Worm (Caenorhabditis elegans) whole organism, young adult: ENCODE data around the gene gro-1.

Source experiments
- B0019.2 ChIP-seq: fragments of 200-800 bp; sonication (Bioruptor generic); conservative IDR thresholded peaks from 2 replicates; pipeline ENCODE4 v1.3.6; 2022; ENCODE audit warnings: missing genetic modification reagents, missing genetic modification characterization, missing compliant biosample characterization
- B0261.1 ChIP-seq: sonication (generic microtip); optimal IDR thresholded peaks from 2 replicates; lab custom pipeline; 2016; ENCODE audit warnings: mild to moderate bottlenecking, missing genetic modification characterization, moderate library complexity, missing compliant biosample characterization
- cebp-2 ChIP-seq: fragments of 200-800 bp; sonication (Bioruptor generic); IDR thresholded peaks from 2 replicates; pipeline ENCODE4 v1.3.6; 2022; ENCODE audit warnings: missing genetic modification characterization, missing compliant biosample characterization
- gei-17 ChIP-seq: fragments of 200-800 bp; sonication (Bioruptor generic); optimal IDR thresholded peaks from 2 replicates; lab custom pipeline; 2018; ENCODE audit warnings: mild to moderate bottlenecking, missing genetic modification characterization, missing compliant biosample characterization
- hsf-1 ChIP-seq: fragments of 200-800 bp; sonication (Bioruptor generic); IDR thresholded peaks from 2 replicates; pipeline ENCODE4 v1.3.6; 2022; ENCODE audit warnings: missing genetic modification reagents, missing genetic modification characterization, missing compliant biosample characterization
- let-526 ChIP-seq: fragments of 200-800 bp; sonication (Bioruptor generic); IDR thresholded peaks from 2 replicates; pipeline ENCODE4 v1.3.6; 2022; ENCODE audit warnings: missing genetic modification reagents, missing genetic modification characterization, missing compliant biosample characterization
- lin-35 ChIP-seq, 3 experiments: fragments of 150-350 bp in 2 of 3; sonication (generic microtip) in 1 of 3; optimal IDR thresholded peaks; 2 replicates each; lab custom pipeline; 2014 to 2018; ENCODE audit warnings: missing biosample characterization in 3 of 3, missing genetic modification characterization in 3 of 3, missing genetic modification reagents in 3 of 3
- lsl-1 ChIP-seq: fragments of 200-800 bp; sonication (Bioruptor generic); optimal IDR thresholded peaks from 2 replicates; lab custom pipeline; 2018; ENCODE audit warnings: mild to moderate bottlenecking, missing genetic modification characterization, moderate library complexity, missing compliant biosample characterization
- lsy-27 ChIP-seq: sonication (generic microtip); optimal IDR thresholded peaks from 2 replicates; lab custom pipeline; 2017; ENCODE audit warnings: missing genetic modification characterization, mild to moderate bottlenecking, missing compliant biosample characterization, antibody characterized with exemption, missing genotype, borderline replicate concordance; ENCODE audit not compliant: insufficient read depth
- madf-6 ChIP-seq: fragments of 200-800 bp; sonication (Bioruptor generic); IDR thresholded peaks from 2 replicates; pipeline ENCODE4 v1.3.6; 2022; ENCODE audit warnings: missing genetic modification reagents, missing genetic modification characterization, missing compliant biosample characterization
- pha-4 ChIP-seq: fragments of 150-350 bp; sonication (generic microtip); optimal IDR thresholded peaks from 2 replicates; lab custom pipeline; 2014; ENCODE audit warnings: missing biosample characterization, missing genetic modification reagents, missing genetic modification characterization
- snpc-4 ChIP-seq, 5 experiments: fragments of 150-350 bp in 1 of 5; sonication (generic microtip) in 4 of 5; optimal IDR thresholded peaks; 2 replicates each; lab custom pipeline; 2014 to 2018; ENCODE audit warnings: missing genetic modification characterization in 5 of 5, missing biosample characterization in 3 of 5, antibody characterized with exemption in 2 of 5, mild to moderate bottlenecking in 2 of 5, missing compliant biosample characterization in 2 of 5, missing genotype in 2 of 5, moderate library complexity in 2 of 5, missing genetic modification reagents in 1 of 5

- TF ChIP-seq let-526 (GFP tag; lab: Robert Waterston, UW) (no peak), madf-6 (GFP tag; lab: Robert Waterston, UW) (no peak), lin-35 (GFP tag; optimal IDR thresholded peaks at IDR 0.05; lab: Kevin White, UChicago) (no peak), gei-17 (no peak), B0261.1 (tag; lab: Kevin White, UChicago) (no peak), lsy-27 (no peak), lsl-1 (GFP tag; lab: Kevin White, UChicago) (no peak), snpc-4 (GFP tag; optimal IDR thresholded peaks at IDR 0.05; lab: Kevin White, UChicago) (no peak), snpc-4 (tag; optimal IDR thresholded peaks at IDR 0.05; lab: Kevin White, UChicago) (no peak), hsf-1 (no peak), pha-4 (tag; lab: Kevin White, UChicago) (no peak), cebp-2 (GFP tag; lab: Robert Waterston, UW) (no peak), B0019.2 (no peak)
Measured at ce11 chrIII:5304044-5304443, 39.1 kb downstream of the gro-1 start.
